Fruit fly (Drosophila melanogaster): ENCODE measurements around the gene CG7794.

The CG7794 gene

dm6 chr3R:18064369-18064768 lies 40.9 kb downstream of the CG7794 start:
- TF ChIP-seq CG32121 (GFP tag; IDR thresholded peaks at IDR 0.05): no peak
- peak; percentile 27 for TF ChIP-seq CG9948 (tag; optimal IDR thresholded peaks at IDR 0.05)
- TF ChIP-seq EcR (GFP tag; optimal IDR thresholded peaks at IDR 0.05): no peak
- no peak for TF ChIP-seq CG12605 (GFP tag; IDR thresholded peaks at IDR 0.05)
- TF ChIP-seq Snoo (tag; optimal IDR thresholded peaks at IDR 0.05): no peak
- no peak for TF ChIP-seq fd96Ca (GFP tag; IDR thresholded peaks at IDR 0.05)
- TF ChIP-seq CG10348 (GFP tag; IDR thresholded peaks at IDR 0.05): no peak
- TF ChIP-seq Pif1A (GFP tag; optimal IDR thresholded peaks at IDR 0.05): no peak
- TF ChIP-seq CG8159 (tag; optimal IDR thresholded peaks at IDR 0.05): peak; percentile 34
- peak; percentile 25 for TF ChIP-seq CG17806 (tag; optimal IDR thresholded peaks at IDR 0.05)
- no peak for TF ChIP-seq CG4496 (GFP tag; IDR thresholded peaks at IDR 0.05)
- TF ChIP-seq gl (tag; optimal IDR thresholded peaks at IDR 0.05): no peak
- peak; percentile 68 for TF ChIP-seq CG14655 (GFP tag; optimal IDR thresholded peaks at IDR 0.05)
- TF ChIP-seq CG13204 (GFP tag; optimal IDR thresholded peaks at IDR 0.05): no peak
- no peak for TF ChIP-seq CG34367 (tag; optimal IDR thresholded peaks at IDR 0.05)
- TF ChIP-seq Ets98B (GFP tag; IDR thresholded peaks at IDR 0.05): no peak
- no peak for TF ChIP-seq rn (GFP tag; IDR thresholded peaks at IDR 0.05)
- TF ChIP-seq D1 (tag; optimal IDR thresholded peaks at IDR 0.05): no peak
- TF ChIP-seq CG15710 (tag; optimal IDR thresholded peaks at IDR 0.05): no peak
- no peak for TF ChIP-seq Pif1B (GFP tag; optimal IDR thresholded peaks at IDR 0.05)
- TF ChIP-seq CG8301 (tag; optimal IDR thresholded peaks at IDR 0.05): peak; percentile 40

- TF ChIP-seq CG17806 (tag; optimal IDR thresholded peaks at IDR 0.05): no peak
- peak; percentile 26 for TF ChIP-seq CG8159 (tag; optimal IDR thresholded peaks at IDR 0.05)
- no peak for TF ChIP-seq EcR (GFP tag; optimal IDR thresholded peaks at IDR 0.05)
- TF ChIP-seq CG8301 (tag; optimal IDR thresholded peaks at IDR 0.05): no peak
- peak; percentile 6 for TF ChIP-seq CG15710 (tag; optimal IDR thresholded peaks at IDR 0.05)
- no peak for TF ChIP-seq CG32121 (GFP tag; IDR thresholded peaks at IDR 0.05)
- no peak for TF ChIP-seq Pif1B (GFP tag; optimal IDR thresholded peaks at IDR 0.05)
- no peak for TF ChIP-seq CG4496 (GFP tag; IDR thresholded peaks at IDR 0.05)
- TF ChIP-seq fd96Ca (GFP tag; IDR thresholded peaks at IDR 0.05): no peak
- TF ChIP-seq Snoo (tag; optimal IDR thresholded peaks at IDR 0.05): no peak
- TF ChIP-seq gl (tag; optimal IDR thresholded peaks at IDR 0.05): no peak
- TF ChIP-seq D1 (tag; optimal IDR thresholded peaks at IDR 0.05): no peak
- TF ChIP-seq CG14655 (GFP tag; optimal IDR thresholded peaks at IDR 0.05): peak; percentile 25
- TF ChIP-seq CG9948 (tag; optimal IDR thresholded peaks at IDR 0.05): peak; percentile 9
- no peak for TF ChIP-seq CG34367 (tag; optimal IDR thresholded peaks at IDR 0.05)
- no peak for TF ChIP-seq CG13204 (GFP tag; optimal IDR thresholded peaks at IDR 0.05)
- TF ChIP-seq Pif1A (GFP tag; optimal IDR thresholded peaks at IDR 0.05): no peak
Measured at dm6 chr3R:18067930-18068329, 44.4 kb downstream of the CG7794 start.

dm6 chr3R:18072982-18073381 lies 49.5 kb downstream of the CG7794 start:
- no peak for TF ChIP-seq CG17806 (tag; optimal IDR thresholded peaks at IDR 0.05)
- no peak for TF ChIP-seq CG14655 (GFP tag; optimal IDR thresholded peaks at IDR 0.05)
- no peak for TF ChIP-seq rn (GFP tag; IDR thresholded peaks at IDR 0.05)
- TF ChIP-seq CG10348 (GFP tag; IDR thresholded peaks at IDR 0.05): no peak
- no peak for TF ChIP-seq Ets98B (GFP tag; IDR thresholded peaks at IDR 0.05)
- no peak for TF ChIP-seq CG4496 (GFP tag; IDR thresholded peaks at IDR 0.05)
- no peak for TF ChIP-seq Snoo (tag; optimal IDR thresholded peaks at IDR 0.05)
- TF ChIP-seq gl (tag; optimal IDR thresholded peaks at IDR 0.05): no peak
- TF ChIP-seq CG34367 (tag; optimal IDR thresholded peaks at IDR 0.05): no peak
- TF ChIP-seq D1 (tag; optimal IDR thresholded peaks at IDR 0.05): no peak
- no peak for TF ChIP-seq fd96Ca (GFP tag; IDR thresholded peaks at IDR 0.05)

Measured in whole organism, pupa.